Worm (Caenorhabditis elegans): Measurements from ENCODE around the gene C24D10.2.
"Not testable (repeated sequence)": the region's sequence is repeated elsewhere in the genome, so short reads cannot be mapped to it uniquely, and the experiment has no call there.

DNA sequence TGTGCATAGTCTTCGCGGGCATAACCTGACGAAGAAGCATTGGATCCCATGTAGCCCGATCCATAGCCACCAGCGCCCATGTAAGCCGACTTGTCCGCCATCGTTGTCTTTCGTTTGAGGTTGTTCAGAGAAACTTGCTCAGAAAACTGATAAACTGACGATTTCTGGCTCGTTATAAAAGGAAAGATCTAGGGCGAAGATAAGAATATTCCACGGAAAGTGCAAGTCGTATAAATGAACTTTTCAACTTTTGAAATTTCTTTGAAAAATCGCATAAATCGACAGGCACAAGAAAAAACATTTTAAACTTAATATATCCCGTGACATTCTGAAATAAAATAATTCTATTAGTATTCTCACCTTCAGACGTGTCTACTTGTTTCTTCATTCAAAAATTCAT is at the start of gene C24D10.2, which contains the start of gene nspd-3:
- not testable (repeated sequence) for TF ChIP-seq egl-44 (GFP tag; IDR thresholded peaks at IDR 0.05); F37B4.10 (GFP tag; IDR thresholded peaks at IDR 0.05); mel-28 (tag; optimal IDR thresholded peaks at IDR 0.05; ENCODE audit: borderline replicate concordance); K12H6.12 (tag; optimal IDR thresholded peaks at IDR 0.05); F49E8.2 (tag; optimal IDR thresholded peaks at IDR 0.05; ENCODE audit: insufficient read depth)

All from whole organism, young adult.